Fruit fly (Drosophila melanogaster): ENCODE measurements at regions not wholly inside any gene's neighbourhood (a gene's known extent, or its start where the extent isn't known, plus 50 kb on each side); places are given as distances from the start of the nearest gene placed in this dataset.

- TF ChIP-seq CG43689 (GFP tag; IDR thresholded peaks at IDR 0.05) (no peak), Neu2 (GFP tag; optimal IDR thresholded peaks at IDR 0.05; ENCODE audit: borderline replicate concordance) (peak; percentile 92)
Measured at dm6 chr3L:25844001-25844400, 81.4 kb upstream of the FASN3 start.

All from whole organism, embryonic.